Worm (Caenorhabditis elegans) whole organism, early embryonic: ENCODE data around the gene lig-4.

Experiments used
- B0310.2 ChIP-seq: sonication (generic microtip); optimal IDR thresholded peaks from 2 replicates; lab custom pipeline; 2016; ENCODE audit warnings: mild to moderate bottlenecking, missing genetic modification characterization, missing compliant biosample characterization
- aly-1 ChIP-seq: sonication (generic microtip); optimal IDR thresholded peaks from 2 replicates; lab custom pipeline; 2016; ENCODE audit warnings: missing genetic modification characterization, missing compliant biosample characterization
- ama-1 ChIP-seq: fragments of 150-350 bp; optimal IDR thresholded peaks from 2 replicates; lab custom pipeline; 2014
- ceh-13 ChIP-seq: fragments of 200-800 bp; sonication (Bioruptor generic); optimal IDR thresholded peaks from 2 replicates; lab custom pipeline; 2018; ENCODE audit warnings: mild to moderate bottlenecking, missing genetic modification characterization, missing compliant biosample characterization
- ceh-36 ChIP-seq: sonication (generic microtip); optimal IDR thresholded peaks from 2 replicates; lab custom pipeline; 2016; ENCODE audit warnings: missing genetic modification characterization, inconsistent platforms, missing compliant biosample characterization
- ets-7 ChIP-seq: sonication (generic microtip); optimal IDR thresholded peaks from 2 replicates; lab custom pipeline; 2016; ENCODE audit warnings: missing genotype, missing genetic modification characterization, missing compliant biosample characterization
- flt-1 ChIP-seq: fragments of 200-800 bp; sonication (Bioruptor generic); IDR thresholded peaks from 2 replicates; pipeline ENCODE4 v1.3.6; 2022; ENCODE audit warnings: missing genetic modification characterization, missing compliant biosample characterization
- hmbx-1 ChIP-seq: sonication (generic microtip); optimal IDR thresholded peaks from 2 replicates; lab custom pipeline; 2016; ENCODE audit warnings: mild to moderate bottlenecking, missing genetic modification characterization, missing compliant biosample characterization
- pes-1 ChIP-seq: fragments of 200-800 bp; sonication (Bioruptor generic); IDR thresholded peaks from 2 replicates; pipeline ENCODE4 v1.3.6; 2022; ENCODE audit warnings: missing genetic modification reagents, missing genetic modification characterization, missing compliant biosample characterization
- sea-1 ChIP-seq: fragments of 200-800 bp; sonication (Bioruptor generic); conservative IDR thresholded peaks from 2 replicates; pipeline ENCODE4 v1.3.6; 2022; ENCODE audit warnings: missing genetic modification characterization, missing compliant biosample characterization
- tra-4 ChIP-seq: sonication (generic microtip); optimal IDR thresholded peaks from 2 replicates; lab custom pipeline; 2017; ENCODE audit warnings: missing genetic modification characterization, missing compliant biosample characterization

- TF ChIP-seq tra-4 (tag; lab: Kevin White, UChicago): no peak
- TF ChIP-seq pes-1: no peak
- no peak for TF ChIP-seq flt-1 (GFP tag; lab: Robert Waterston, UW)
- no peak for TF ChIP-seq hmbx-1 (tag; lab: Kevin White, UChicago)
- no peak for TF ChIP-seq sea-1
- TF ChIP-seq ama-1 (lab: Kevin White, UChicago): no peak
- no peak for TF ChIP-seq ceh-13
- no peak for TF ChIP-seq B0310.2 (tag; lab: Kevin White, UChicago)
- TF ChIP-seq aly-1: no peak
- no peak for TF ChIP-seq ceh-36 (tag; lab: Kevin White, UChicago)
- no peak for TF ChIP-seq ets-7 (tag; lab: Kevin White, UChicago)
Measured at ce11 chrIII:7518424-7518823, 2.8 kb upstream of the lig-4 start, which contains the start of gene clk-2.
